Fruit fly (Drosophila melanogaster): ENCODE measurements around the gene CG34039.

Gene CG34039

dm6 chr3L:14543971-14544655 lies 15.7 kb upstream of the CG34039 start:
- no peak for TF ChIP-seq EcR (GFP tag; optimal IDR thresholded peaks at IDR 0.05)
- no peak for TF ChIP-seq psq (optimal IDR thresholded peaks at IDR 0.05)
- TF ChIP-seq Dll (optimal IDR thresholded peaks at IDR 0.05), result no peak
- no peak for TF ChIP-seq CG8478 (optimal IDR thresholded peaks at IDR 0.05)
- TF ChIP-seq usp (GFP tag; optimal IDR thresholded peaks at IDR 0.05), result no peak
- TF ChIP-seq pan (optimal IDR thresholded peaks at IDR 0.05), result no peak

DNA sequence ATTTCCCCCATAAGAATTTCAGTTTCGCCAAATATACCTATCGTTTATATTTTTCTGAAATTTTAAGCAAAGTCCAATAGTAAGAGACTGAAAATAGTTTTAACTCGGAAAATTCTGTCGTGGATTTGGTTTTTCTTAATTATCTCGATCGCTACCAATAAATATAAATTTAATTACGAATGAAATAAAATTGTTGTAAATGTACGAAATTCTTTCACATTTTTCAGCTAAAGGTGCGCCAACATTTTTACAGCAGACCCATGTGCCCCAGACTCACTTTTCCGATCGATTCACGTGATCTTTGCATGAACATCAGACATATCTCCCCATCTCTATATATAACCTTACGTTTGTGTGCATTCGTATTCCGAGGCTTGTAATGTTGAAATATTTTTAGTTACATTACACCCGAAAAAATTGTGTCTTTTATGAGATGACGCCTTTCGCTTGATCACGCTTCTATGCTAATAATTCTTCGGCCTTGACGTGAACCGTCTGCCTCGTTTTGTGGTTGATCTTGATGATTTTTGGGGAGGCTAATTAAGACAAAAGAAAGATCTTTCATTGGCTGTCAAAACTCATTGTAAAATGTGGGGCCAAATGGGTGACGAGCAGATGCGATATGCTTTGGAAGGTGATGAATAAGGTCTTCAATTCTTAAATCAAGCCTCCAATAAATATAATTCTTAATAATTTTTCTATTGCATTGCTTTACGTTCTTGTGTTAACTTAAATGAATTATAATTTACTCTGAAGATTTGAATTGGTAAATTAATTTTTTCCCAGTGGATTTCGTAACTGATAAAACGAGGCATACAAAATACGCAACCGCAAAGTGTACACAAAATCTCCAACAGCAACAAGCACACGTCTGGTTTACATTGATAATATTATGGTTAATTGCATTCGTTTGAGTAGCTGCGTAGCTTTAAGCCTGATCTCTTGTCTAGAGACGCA lies 14.5 kb upstream of the CG34039 start:
- no peak for TF ChIP-seq psq (optimal IDR thresholded peaks at IDR 0.05)
- TF ChIP-seq EcR (GFP tag; optimal IDR thresholded peaks at IDR 0.05), result no peak
- no peak for TF ChIP-seq Dll (optimal IDR thresholded peaks at IDR 0.05)
- no peak for TF ChIP-seq usp (GFP tag; optimal IDR thresholded peaks at IDR 0.05)
- TF ChIP-seq pan (optimal IDR thresholded peaks at IDR 0.05), result no peak
- no peak for TF ChIP-seq CG8478 (optimal IDR thresholded peaks at IDR 0.05)

- TF ChIP-seq pan (optimal IDR thresholded peaks at IDR 0.05), result no peak
- TF ChIP-seq usp (GFP tag; optimal IDR thresholded peaks at IDR 0.05), result no peak
- TF ChIP-seq CG8478 (optimal IDR thresholded peaks at IDR 0.05), result no peak
- TF ChIP-seq EcR (GFP tag; optimal IDR thresholded peaks at IDR 0.05), result no peak
- TF ChIP-seq Dll (optimal IDR thresholded peaks at IDR 0.05), result no peak
- no peak for TF ChIP-seq psq (optimal IDR thresholded peaks at IDR 0.05)
These were observed 12.8 kb upstream of the CG34039 start for dm6 chr3L:14546918-14547533.

- TF ChIP-seq Dll (optimal IDR thresholded peaks at IDR 0.05) (no peak), EcR (GFP tag; optimal IDR thresholded peaks at IDR 0.05) (no peak), usp (GFP tag; optimal IDR thresholded peaks at IDR 0.05) (no peak), psq (optimal IDR thresholded peaks at IDR 0.05) (no peak), pan (optimal IDR thresholded peaks at IDR 0.05) (no peak), CG8478 (optimal IDR thresholded peaks at IDR 0.05) (no peak)
These were observed 11.7 kb upstream of the CG34039 start for dm6 chr3L:14547811-14548765.

dm6 chr3L:14549215-14549614 lies 10.6 kb upstream of the CG34039 start:
- no peak for TF ChIP-seq Dll (optimal IDR thresholded peaks at IDR 0.05)
- no peak for TF ChIP-seq usp (GFP tag; optimal IDR thresholded peaks at IDR 0.05)
- no peak for TF ChIP-seq psq (optimal IDR thresholded peaks at IDR 0.05)
- TF ChIP-seq CG8478 (optimal IDR thresholded peaks at IDR 0.05), result no peak
- no peak for TF ChIP-seq EcR (GFP tag; optimal IDR thresholded peaks at IDR 0.05)
- TF ChIP-seq pan (optimal IDR thresholded peaks at IDR 0.05), result no peak

DNA sequence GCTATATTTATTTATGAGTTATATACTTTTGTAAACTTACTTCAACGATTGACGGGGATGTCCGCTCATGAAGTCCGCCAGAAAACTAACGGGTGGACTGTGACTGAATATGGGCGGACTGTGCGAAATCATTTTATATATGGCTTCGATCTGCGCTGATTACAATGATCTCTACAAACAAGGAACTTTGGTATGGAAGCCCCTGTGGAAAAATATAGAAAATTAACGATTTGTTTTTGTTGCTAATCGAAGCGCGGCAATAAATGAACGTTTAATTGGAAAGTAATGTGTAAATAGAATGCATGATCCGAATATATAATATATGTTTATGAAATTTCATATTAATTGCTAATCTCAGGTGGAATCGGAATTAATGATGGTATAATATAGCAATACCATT lies 9.8 kb upstream of the CG34039 start:
- TF ChIP-seq CG8478 (optimal IDR thresholded peaks at IDR 0.05) (no peak), usp (GFP tag; optimal IDR thresholded peaks at IDR 0.05) (no peak), pan (optimal IDR thresholded peaks at IDR 0.05) (no peak), psq (optimal IDR thresholded peaks at IDR 0.05) (no peak), EcR (GFP tag; optimal IDR thresholded peaks at IDR 0.05) (no peak), Dll (optimal IDR thresholded peaks at IDR 0.05) (no peak)

- TF ChIP-seq CG8478 (optimal IDR thresholded peaks at IDR 0.05) (no peak), usp (GFP tag; optimal IDR thresholded peaks at IDR 0.05) (no peak), psq (optimal IDR thresholded peaks at IDR 0.05) (no peak), pan (optimal IDR thresholded peaks at IDR 0.05) (no peak), EcR (GFP tag; optimal IDR thresholded peaks at IDR 0.05) (no peak), Dll (optimal IDR thresholded peaks at IDR 0.05) (no peak)
These were observed 8.9 kb upstream of the CG34039 start, which contains the start of gene Gbs-70E for dm6 chr3L:14550839-14551415. TSS of gene Gbs-70E (minus strand) at chr3L:14550975.

dm6 chr3L:14551621-14552020 lies 8.2 kb upstream of the CG34039 start:
- TF ChIP-seq pan (optimal IDR thresholded peaks at IDR 0.05), result no peak
- no peak for TF ChIP-seq CG8478 (optimal IDR thresholded peaks at IDR 0.05)
- no peak for TF ChIP-seq psq (optimal IDR thresholded peaks at IDR 0.05)
- TF ChIP-seq Dll (optimal IDR thresholded peaks at IDR 0.05), result no peak
- no peak for TF ChIP-seq usp (GFP tag; optimal IDR thresholded peaks at IDR 0.05)
- TF ChIP-seq EcR (GFP tag; optimal IDR thresholded peaks at IDR 0.05), result no peak

dm6 chr3L:14552041-14552924 lies 7.5 kb upstream of the CG34039 start:
- TF ChIP-seq usp (GFP tag; optimal IDR thresholded peaks at IDR 0.05) (no peak), EcR (GFP tag; optimal IDR thresholded peaks at IDR 0.05) (no peak), pan (optimal IDR thresholded peaks at IDR 0.05) (no peak), Dll (optimal IDR thresholded peaks at IDR 0.05) (no peak), CG8478 (optimal IDR thresholded peaks at IDR 0.05) (no peak), psq (optimal IDR thresholded peaks at IDR 0.05) (no peak)

DNA sequence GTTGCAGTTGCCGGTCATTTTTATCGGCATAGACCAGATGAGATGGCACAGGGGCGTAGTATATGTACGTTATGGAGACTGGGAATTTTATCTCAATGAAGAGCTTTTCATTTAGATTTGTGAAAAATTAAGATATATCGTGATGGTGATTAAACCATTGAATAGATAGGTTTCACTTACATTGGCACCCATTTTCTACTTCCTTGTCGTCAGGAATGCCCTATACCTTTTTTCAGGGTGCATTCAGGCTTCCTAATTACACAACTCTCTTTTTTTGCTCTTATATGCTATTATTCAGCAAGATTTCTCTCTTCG lies 6.9 kb upstream of the CG34039 start:
- no peak for TF ChIP-seq usp (GFP tag; optimal IDR thresholded peaks at IDR 0.05)
- TF ChIP-seq EcR (GFP tag; optimal IDR thresholded peaks at IDR 0.05), result no peak
- TF ChIP-seq Dll (optimal IDR thresholded peaks at IDR 0.05), result no peak
- no peak for TF ChIP-seq psq (optimal IDR thresholded peaks at IDR 0.05)
- TF ChIP-seq pan (optimal IDR thresholded peaks at IDR 0.05), result no peak
- TF ChIP-seq CG8478 (optimal IDR thresholded peaks at IDR 0.05), result no peak
